Fruit fly (Drosophila melanogaster) whole organism, wandering third instar larva: Measurements from ENCODE around the gene CG42869.
A peak's percentile ranks its signal among the peaks of the same experiment; 100 is the strongest.

ENCODE experiments used
- Abd-B ChIP-seq: fragments of >200 bp; optimal IDR thresholded peaks from 2 replicates; lab custom pipeline; 2017; ENCODE audit warnings: missing biosample characterization, missing genetic modification characterization
- CrebA ChIP-seq: fragments of 200-800 bp; sonication (Bioruptor generic); optimal IDR thresholded peaks from 2 replicates; lab custom pipeline; 2016; ENCODE audit warnings: missing biosample characterization, mild to moderate bottlenecking, missing genetic modification characterization, borderline replicate concordance
- Dfd ChIP-seq: fragments of >200 bp; optimal IDR thresholded peaks from 2 replicates; lab custom pipeline; 2017; ENCODE audit warnings: missing biosample characterization, missing genetic modification characterization
- Dif ChIP-seq: fragments of 200-275, 200-300 bp; sonication (Bioruptor generic); optimal IDR thresholded peaks from 2 replicates; lab custom pipeline; 2018; ENCODE audit warnings: missing biosample characterization, missing genetic modification characterization; ENCODE audit not compliant: partially characterized antibody
- HLH106 ChIP-seq: fragments of 200-800 bp; optimal IDR thresholded peaks from 3 replicates; lab custom pipeline; 2019; ENCODE audit warnings: missing biosample characterization, mild to moderate bottlenecking, missing genetic modification characterization, moderate library complexity
- Hnf4 ChIP-seq: fragments of 200-800 bp; sonication (Bioruptor generic); optimal IDR thresholded peaks from 2 replicates; lab custom pipeline; 2016; ENCODE audit warnings: missing biosample characterization, mild to moderate bottlenecking, missing genetic modification characterization
- Hr78 ChIP-seq: fragments of >200 bp; optimal IDR thresholded peaks from 2 replicates; lab custom pipeline; 2017; ENCODE audit warnings: missing biosample characterization, missing genetic modification characterization
- Hr83 ChIP-seq: fragments of 200-300 bp; sonication (Bioruptor generic); optimal IDR thresholded peaks from 2 replicates; lab custom pipeline; 2016; ENCODE audit warnings: missing biosample characterization, mild to moderate bottlenecking, missing genetic modification characterization, moderate library complexity; ENCODE audit not compliant: poor library complexity, severe bottlenecking
- Jra ChIP-seq: sonication (Bioruptor generic); optimal IDR thresholded peaks from 2 replicates; lab custom pipeline; 2016; ENCODE audit warnings: missing biosample characterization, missing genetic modification characterization
- Mio ChIP-seq: sonication (Bioruptor generic); optimal IDR thresholded peaks from 2 replicates; lab custom pipeline; 2016; ENCODE audit warnings: missing biosample characterization, missing genetic modification characterization
- Myc ChIP-seq: fragments of >200 bp; optimal IDR thresholded peaks from 2 replicates; lab custom pipeline; 2017
- N ChIP-seq: fragments of >200 bp; optimal IDR thresholded peaks from 2 replicates; lab custom pipeline; 2018; ENCODE audit warnings: missing biosample characterization, missing external identifiers, missing genetic modification characterization
- OdsH ChIP-seq: fragments of 200-800 bp; sonication (Bioruptor generic); optimal IDR thresholded peaks from 2 replicates; lab custom pipeline; 2016; ENCODE audit warnings: missing biosample characterization, mild to moderate bottlenecking, missing genetic modification characterization
- Rel ChIP-seq, 2 experiments: fragments of 200-800 bp; sonication (Bioruptor generic) in 1 of 2; optimal IDR thresholded peaks; 2 replicates in 1 of 2; 3 replicates in 1 of 2; lab custom pipeline; 2016 to 2019; ENCODE audit warnings: mild to moderate bottlenecking in 2 of 2, missing biosample characterization in 2 of 2, missing genetic modification characterization in 2 of 2, moderate library complexity in 1 of 2
- Sp1 ChIP-seq: fragments of 200-800 bp; sonication (Bioruptor generic); optimal IDR thresholded peaks from 3 replicates; lab custom pipeline; 2019; ENCODE audit warnings: missing biosample characterization, mild to moderate bottlenecking, missing genetic modification characterization, moderate library complexity
- Vsx2 ChIP-seq: fragments of 200-300, 225-300 bp; sonication (Bioruptor generic); optimal IDR thresholded peaks from 2 replicates; lab custom pipeline; 2018; ENCODE audit warnings: missing biosample characterization, missing genetic modification characterization; ENCODE audit not compliant: partially characterized antibody
- br ChIP-seq: fragments of 200-800 bp; sonication (Bioruptor generic); optimal IDR thresholded peaks from 2 replicates; lab custom pipeline; 2016; ENCODE audit warnings: missing biosample characterization, missing genetic modification characterization
- dmrt93B ChIP-seq: fragments of 200-800 bp; sonication (Bioruptor generic); optimal IDR thresholded peaks from 2 replicates; lab custom pipeline; 2018; ENCODE audit warnings: missing biosample characterization, mild to moderate bottlenecking, missing genetic modification characterization
- foxo ChIP-seq, 2 experiments: fragments of 200-800 bp; sonication (Bioruptor generic); optimal IDR thresholded peaks; 2 replicates in 1 of 2; 3 replicates in 1 of 2; lab custom pipeline; 2016 to 2017; ENCODE audit warnings: missing biosample characterization in 2 of 2, missing genetic modification characterization in 2 of 2
- fru ChIP-seq: fragments of 200-800 bp; sonication (Bioruptor generic); optimal IDR thresholded peaks from 3 replicates; lab custom pipeline; 2016; ENCODE audit warnings: missing biosample characterization, mild to moderate bottlenecking, missing genetic modification characterization
- jim ChIP-seq: fragments of 175-275, 200-325 bp; sonication (Bioruptor generic); optimal IDR thresholded peaks from 2 replicates; lab custom pipeline; 2016; ENCODE audit warnings: missing biosample characterization, mild to moderate bottlenecking, missing genetic modification characterization
- lola ChIP-seq: fragments of >200 bp; optimal IDR thresholded peaks from 2 replicates; lab custom pipeline; 2017; ENCODE audit warnings: missing biosample characterization, missing genetic modification characterization
- pan ChIP-seq: fragments of >200 bp; optimal IDR thresholded peaks from 2 replicates; lab custom pipeline; 2017
- psq ChIP-seq: fragments of 200-800 bp; sonication (Bioruptor generic); optimal IDR thresholded peaks from 3 replicates; lab custom pipeline; 2017; ENCODE audit warnings: missing biosample characterization, mild to moderate bottlenecking, missing genetic modification characterization, moderate library complexity
- rgr ChIP-seq: fragments of 200-800 bp; sonication (Bioruptor generic); optimal IDR thresholded peaks from 3 replicates; lab custom pipeline; 2016; ENCODE audit warnings: missing biosample characterization, mild to moderate bottlenecking, missing genetic modification characterization
- sage ChIP-seq: fragments of 200-800 bp; sonication (Bioruptor generic); optimal IDR thresholded peaks from 2 replicates; lab custom pipeline; 2016; ENCODE audit warnings: missing biosample characterization, mild to moderate bottlenecking, missing genetic modification characterization
- sv ChIP-seq: fragments of 200-800 bp; sonication (Bioruptor generic); optimal IDR thresholded peaks from 3 replicates; lab custom pipeline; 2016; ENCODE audit warnings: missing biosample characterization, missing genetic modification characterization
- tai ChIP-seq: sonication (Bioruptor generic); optimal IDR thresholded peaks from 2 replicates; lab custom pipeline; 2016; ENCODE audit warnings: missing biosample characterization, missing genetic modification characterization
- usp ChIP-seq: fragments of >200 bp; optimal IDR thresholded peaks from 2 replicates; lab custom pipeline; 2017; ENCODE audit warnings: missing biosample characterization, missing genetic modification characterization
- woc ChIP-seq: sonication (Bioruptor generic); optimal IDR thresholded peaks from 2 replicates; lab custom pipeline; 2016; ENCODE audit warnings: missing biosample characterization, mild to moderate bottlenecking, missing genetic modification characterization

Gene CG42869

DNA sequence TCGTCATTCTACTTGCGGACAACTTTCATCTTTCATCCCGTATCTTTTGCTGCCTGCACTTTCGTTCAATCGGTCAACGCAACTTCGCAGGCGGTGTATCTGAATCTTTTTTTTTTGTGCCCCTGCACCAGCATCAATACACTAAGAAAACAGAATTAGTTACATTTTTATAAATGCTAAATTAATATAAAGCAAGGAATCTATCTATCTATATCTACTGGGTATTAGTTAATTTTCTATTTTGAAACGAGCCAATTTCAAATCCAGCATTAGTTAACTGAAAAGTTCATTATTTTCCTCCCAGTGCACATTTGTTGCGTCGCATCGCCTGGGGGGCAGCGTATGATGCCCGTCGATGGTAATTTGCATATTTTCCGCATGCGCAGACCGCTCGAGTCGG lies 3.7 kb downstream of the CG42869 start (continued):
- TF ChIP-seq Hr78 (no peak), Sp1 (GFP tag; lab: Kevin White, UChicago) (peak; percentile 22), Rel (GFP tag; optimal IDR thresholded peaks at IDR 0.05; lab: Kevin White, UChicago) (no peak), Rel (tag; optimal IDR thresholded peaks at IDR 0.05; lab: Kevin White, UChicago) (no peak), psq (GFP tag; lab: Kevin White, UChicago) (no peak), Dfd (GFP tag; lab: Kevin White, UChicago) (no peak), br (GFP tag; lab: Kevin White, UChicago) (peak; percentile 16), Mio (no peak), Jra (GFP tag; lab: Kevin White, UChicago) (no peak), Hr83 (GFP tag; lab: Kevin White, UChicago) (no peak), rgr (GFP tag; lab: Kevin White, UChicago) (peak; percentile 29), HLH106 (tag; lab: Kevin White, UChicago) (peak; percentile 30), N (GFP tag; lab: Kevin White, UChicago) (no peak), Dif (GFP tag; lab: Kevin White, UChicago) (no peak), Abd-B (no peak), fru (GFP tag; lab: Kevin White, UChicago) (no peak), tai (no peak)

DNA sequence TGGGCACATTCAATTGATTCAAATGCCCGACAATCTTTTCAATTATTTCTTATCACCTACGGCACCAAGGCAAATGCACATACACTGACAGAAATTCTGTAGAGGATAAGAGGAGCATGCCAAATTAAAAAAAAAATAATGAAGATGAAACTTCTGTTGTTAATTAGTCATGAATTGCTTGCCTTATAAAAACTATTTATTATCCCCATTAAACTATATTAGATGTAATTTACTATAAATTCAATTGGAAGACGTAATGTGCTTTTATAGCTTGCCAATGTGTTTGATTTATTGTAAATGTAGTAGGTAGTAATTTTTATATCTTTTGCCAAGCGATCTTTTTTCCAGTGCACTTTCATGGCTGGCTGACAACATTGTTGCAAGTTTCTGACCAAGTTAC lies 5.0 kb downstream of the CG42869 start:
- TF ChIP-seq Hnf4 (GFP tag; lab: Kevin White, UChicago) (no peak), pan (lab: Kevin White, UChicago) (no peak), sv (GFP tag; lab: Kevin White, UChicago) (no peak), Mio (no peak), Myc (lab: Kevin White, UChicago) (no peak), Dif (GFP tag; lab: Kevin White, UChicago) (no peak)

DNA sequence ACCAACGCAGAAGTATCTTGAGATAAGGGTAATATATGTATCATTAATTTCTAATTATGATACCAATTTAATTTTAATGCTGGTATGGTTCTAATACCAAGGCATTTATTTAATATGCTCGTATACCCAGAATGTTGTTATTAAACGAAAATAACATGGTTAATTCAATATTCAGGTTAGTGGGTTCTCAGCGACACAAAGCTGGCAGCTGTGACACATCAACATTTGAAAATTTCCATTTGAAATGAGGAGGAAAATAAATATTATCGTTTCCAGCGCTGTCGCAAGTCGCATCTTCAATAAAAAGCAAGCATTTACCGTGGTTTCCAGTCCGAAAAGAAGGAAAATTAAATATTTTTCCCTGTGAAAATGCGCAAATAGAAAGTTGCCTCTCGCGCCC lies 5.7 kb downstream of the CG42869 start:
- TF ChIP-seq OdsH (GFP tag; lab: Kevin White, UChicago), result no peak
- no peak for TF ChIP-seq fru (GFP tag; lab: Kevin White, UChicago)
- no peak for TF ChIP-seq sage (GFP tag; lab: Kevin White, UChicago)
- TF ChIP-seq rgr (GFP tag; lab: Kevin White, UChicago), result no peak
- no peak for TF ChIP-seq Hr83 (GFP tag; lab: Kevin White, UChicago)
- TF ChIP-seq jim (GFP tag; lab: Kevin White, UChicago), result no peak
- TF ChIP-seq woc (GFP tag; lab: Kevin White, UChicago), result no peak
- no peak for TF ChIP-seq Hnf4 (GFP tag; lab: Kevin White, UChicago)
- TF ChIP-seq Vsx2 (GFP tag; lab: Kevin White, UChicago), result no peak

DNA sequence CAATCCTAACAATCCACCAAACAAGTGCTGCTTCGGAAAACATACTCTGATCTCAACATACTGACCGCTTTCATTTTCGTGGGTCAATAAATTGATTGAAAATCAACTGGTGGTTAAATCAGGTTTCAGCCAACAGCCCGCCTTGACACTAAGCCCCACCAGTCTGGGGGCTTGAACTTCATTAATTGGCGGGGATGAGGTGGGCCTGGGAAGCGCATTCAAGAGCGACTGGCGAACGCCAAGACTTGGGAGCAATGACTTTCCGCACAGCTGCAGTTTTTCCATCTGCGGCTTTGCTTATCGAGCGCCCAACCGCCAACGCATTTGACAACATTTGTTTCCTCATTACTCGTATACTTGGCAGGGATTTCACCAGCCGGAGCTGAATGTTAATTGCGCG lies 10.1 kb downstream of the CG42869 start:
- no peak for TF ChIP-seq psq (GFP tag; lab: Kevin White, UChicago)
- TF ChIP-seq pan (lab: Kevin White, UChicago), result no peak
- no peak for TF ChIP-seq usp (GFP tag; lab: Kevin White, UChicago)
- TF ChIP-seq dmrt93B (GFP tag; lab: Kevin White, UChicago), result no peak
- TF ChIP-seq Sp1 (GFP tag; lab: Kevin White, UChicago), result no peak
- no peak for TF ChIP-seq foxo (GFP tag; optimal IDR thresholded peaks at IDR 0.05; lab: Kevin White, UChicago)
- TF ChIP-seq Abd-B, result no peak
- TF ChIP-seq rgr (GFP tag; lab: Kevin White, UChicago), result no peak
- TF ChIP-seq fru (GFP tag; lab: Kevin White, UChicago), result no peak
- TF ChIP-seq OdsH (GFP tag; lab: Kevin White, UChicago), result no peak
- no peak for TF ChIP-seq N (GFP tag; lab: Kevin White, UChicago)
- no peak for TF ChIP-seq woc (GFP tag; lab: Kevin White, UChicago)
- TF ChIP-seq lola (GFP tag; lab: Kevin White, UChicago), result no peak
- TF ChIP-seq CrebA (GFP tag; lab: Kevin White, UChicago), result no peak

DNA sequence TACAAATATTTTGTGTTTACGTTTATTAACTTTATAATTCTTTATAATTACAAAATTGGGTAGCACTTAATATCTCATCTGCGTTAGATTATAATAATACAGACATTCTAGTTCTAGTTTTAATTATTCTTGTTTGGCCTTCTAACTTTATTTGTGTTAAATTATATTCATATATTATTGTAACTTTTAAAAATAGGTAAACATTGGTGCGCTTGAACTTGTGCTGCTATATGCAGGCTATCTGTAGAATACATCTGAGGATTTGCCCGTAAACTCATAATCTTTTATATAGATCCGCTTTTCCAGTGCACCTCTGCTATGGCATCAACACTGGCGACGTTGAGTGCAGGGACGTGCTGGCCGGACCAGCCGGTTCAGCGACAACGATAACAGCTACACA lies 14.2 kb downstream of the CG42869 start:
- TF ChIP-seq CrebA (GFP tag; lab: Kevin White, UChicago) (no peak), HLH106 (tag; lab: Kevin White, UChicago) (no peak), Hnf4 (GFP tag; lab: Kevin White, UChicago) (no peak), sv (GFP tag; lab: Kevin White, UChicago) (no peak), N (GFP tag; lab: Kevin White, UChicago) (no peak), tai (no peak)
- TF ChIP-seq, all 38 proteins: peak for 0
